Fruit fly (Drosophila melanogaster) whole organism, embryonic: ENCODE results near the gene CG8136.

Experiments
- Adf1 ChIP-seq: fragments of 200-800 bp; sonication (Bioruptor generic); IDR thresholded peaks from 2 replicates; pipeline ENCODE4 v1.3.6; 2022; ENCODE audit warnings: missing biosample characterization, missing genetic modification characterization
- Asciz ChIP-seq: fragments of 200-800 bp; sonication (Bioruptor generic); optimal IDR thresholded peaks from 2 replicates; lab custom pipeline; 2017; ENCODE audit warnings: missing biosample characterization, mild to moderate bottlenecking, missing genetic modification characterization, missing genetic modification reagents
- Bteb2 ChIP-seq: fragments of 200-800 bp; sonication (Bioruptor generic); optimal IDR thresholded peaks from 2 replicates; lab custom pipeline; 2016; ENCODE audit warnings: missing biosample characterization, missing genetic modification characterization
- CG10366 ChIP-seq: fragments of 200-800 bp; sonication (Bioruptor generic); IDR thresholded peaks from 2 replicates; pipeline ENCODE4 v1.3.6; 2022; ENCODE audit warnings: missing biosample characterization, missing genetic modification characterization
- CG10979 ChIP-seq: fragments of 200-800 bp; sonication (Bioruptor generic); optimal IDR thresholded peaks from 2 replicates; lab custom pipeline; 2018; ENCODE audit warnings: missing biosample characterization, mild to moderate bottlenecking, missing genetic modification characterization, moderate library complexity
- CG11695 ChIP-seq: fragments of 200-800 bp; sonication (Bioruptor generic); IDR thresholded peaks from 3 replicates; pipeline ENCODE4 v1.3.6; 2022; ENCODE audit warnings: missing biosample characterization, missing genetic modification characterization
- CG12236 ChIP-seq: fragments of 200-800 bp; sonication (Bioruptor generic); optimal IDR thresholded peaks from 2 replicates; lab custom pipeline; 2016; ENCODE audit warnings: missing biosample characterization, missing genetic modification characterization
- CG13287 ChIP-seq: fragments of 200-800 bp; sonication (Bioruptor generic); IDR thresholded peaks from 2 replicates; pipeline ENCODE4 v1.3.6; 2022; ENCODE audit warnings: missing biosample characterization, missing genetic modification characterization; ENCODE audit not compliant: partially characterized antibody
- CG14710 ChIP-seq: fragments of 200-800 bp; sonication (Bioruptor generic); optimal IDR thresholded peaks from 3 replicates; lab custom pipeline; 2019; ENCODE audit warnings: missing biosample characterization, mild to moderate bottlenecking, missing genetic modification characterization, moderate library complexity
- CG1603 ChIP-seq: fragments of 200-800 bp; sonication (Bioruptor generic); optimal IDR thresholded peaks from 2 replicates; lab custom pipeline; 2019; ENCODE audit warnings: missing biosample characterization, mild to moderate bottlenecking, missing genetic modification characterization, moderate library complexity
- CG18599 ChIP-seq: fragments of 200-800 bp; sonication (Bioruptor generic); optimal IDR thresholded peaks from 3 replicates; lab custom pipeline; 2017; ENCODE audit warnings: missing biosample characterization, missing genetic modification characterization, mild to moderate bottlenecking, moderate library complexity, missing genetic modification reagents
- CG2678 ChIP-seq: fragments of 200-800 bp; sonication (Bioruptor generic); optimal IDR thresholded peaks from 3 replicates; lab custom pipeline; 2019; ENCODE audit warnings: missing biosample characterization, mild to moderate bottlenecking, missing genetic modification characterization, moderate library complexity
- CG32532 ChIP-seq: fragments of 200-800 bp; sonication (Bioruptor generic); IDR thresholded peaks from 2 replicates; pipeline ENCODE4 v1.3.6; 2022; ENCODE audit warnings: missing biosample characterization, missing genetic modification characterization
- CG3281 ChIP-seq: fragments of 200-800 bp; sonication (Bioruptor generic); optimal IDR thresholded peaks from 3 replicates; lab custom pipeline; 2017; ENCODE audit warnings: missing biosample characterization, mild to moderate bottlenecking, missing genetic modification characterization
- CG3995 ChIP-seq: fragments of 200-800 bp; sonication (Bioruptor generic); optimal IDR thresholded peaks from 3 replicates; lab custom pipeline; 2016; ENCODE audit warnings: missing biosample characterization, missing genetic modification characterization
- CG42726 ChIP-seq: fragments of 200-800 bp; sonication (Bioruptor generic); IDR thresholded peaks from 2 replicates; pipeline ENCODE4 v1.3.6; 2022; ENCODE audit warnings: missing biosample characterization, missing genetic modification characterization; ENCODE audit not compliant: partially characterized antibody
- CG4424 ChIP-seq: fragments of 200-800 bp; sonication (Bioruptor generic); optimal IDR thresholded peaks from 3 replicates; lab custom pipeline; 2016; ENCODE audit warnings: missing biosample characterization, missing genetic modification characterization
- CG7745 ChIP-seq: fragments of 200-800 bp; sonication (Bioruptor generic); optimal IDR thresholded peaks from 2 replicates; lab custom pipeline; 2018; ENCODE audit warnings: missing biosample characterization, mild to moderate bottlenecking, missing genetic modification characterization, moderate library complexity
- CG7987 ChIP-seq: fragments of 200-800 bp; sonication (Bioruptor generic); optimal IDR thresholded peaks from 2 replicates; lab custom pipeline; 2018; ENCODE audit warnings: missing biosample characterization, mild to moderate bottlenecking, missing genetic modification characterization, moderate library complexity
- CG8281 ChIP-seq: fragments of 200-800 bp; sonication (Bioruptor generic); optimal IDR thresholded peaks from 2 replicates; lab custom pipeline; 2018; ENCODE audit warnings: missing biosample characterization, mild to moderate bottlenecking, missing genetic modification characterization, moderate library complexity
- CG8944 ChIP-seq: fragments of 200-800 bp; sonication (Bioruptor generic); optimal IDR thresholded peaks from 3 replicates; lab custom pipeline; 2016; ENCODE audit warnings: missing biosample characterization, missing genetic modification characterization
- CHES-1-like ChIP-seq: fragments of 200-800 bp; sonication (Bioruptor generic); optimal IDR thresholded peaks from 2 replicates; lab custom pipeline; 2016; ENCODE audit warnings: missing biosample characterization, missing genetic modification characterization
- Camta ChIP-seq: fragments of 200-800 bp; sonication (Bioruptor generic); optimal IDR thresholded peaks from 2 replicates; lab custom pipeline; 2016; ENCODE audit warnings: missing biosample characterization, missing genetic modification characterization
- Gug ChIP-seq: fragments of 200-800 bp; sonication (Bioruptor generic); IDR thresholded peaks from 4 replicates; pipeline ENCODE4 v1.3.6; 2022; ENCODE audit warnings: missing biosample characterization, missing genetic modification characterization
- Hand ChIP-seq: fragments of 200-800 bp; sonication (Bioruptor generic); optimal IDR thresholded peaks from 2 replicates; lab custom pipeline; 2017; ENCODE audit warnings: mild to moderate bottlenecking, missing biosample characterization, missing genetic modification reagents, missing genetic modification characterization
- Med ChIP-seq: fragments of 200-800 bp; sonication (Bioruptor generic); peaks from one replicate; lab custom pipeline; 2016; ENCODE audit warnings: missing biosample characterization, missing genetic modification characterization, mild to moderate bottlenecking, inconsistent platforms, moderate library complexity
- NfI ChIP-seq: fragments of 200-800 bp; sonication (Bioruptor generic); optimal IDR thresholded peaks from 3 replicates; lab custom pipeline; 2018; ENCODE audit warnings: missing biosample characterization, mild to moderate bottlenecking, missing genetic modification characterization, moderate library complexity
- Six4 ChIP-seq: fragments of 200-800 bp; sonication (Bioruptor generic); optimal IDR thresholded peaks from 2 replicates; lab custom pipeline; 2016; ENCODE audit warnings: missing biosample characterization, missing genetic modification characterization
- cad ChIP-seq: fragments of >200 bp; optimal IDR thresholded peaks from 2 replicates; lab custom pipeline; 2017; ENCODE audit warnings: missing biosample characterization, missing genetic modification characterization
- caup ChIP-seq: fragments of 200-800 bp; sonication (Bioruptor generic); optimal IDR thresholded peaks from 3 replicates; lab custom pipeline; 2017; ENCODE audit warnings: missing biosample characterization, mild to moderate bottlenecking, missing genetic modification characterization, moderate library complexity; ENCODE audit not compliant: severe bottlenecking
- chinmo ChIP-seq: fragments of 200-800 bp; sonication (Bioruptor generic); IDR thresholded peaks from 4 replicates; pipeline ENCODE4 v1.3.6; 2022; ENCODE audit warnings: missing biosample characterization, missing genetic modification characterization; ENCODE audit not compliant: partially characterized antibody
- ftz-f1 ChIP-seq: fragments of 200-800 bp; sonication (Bioruptor generic); optimal IDR thresholded peaks from 2 replicates; lab custom pipeline; 2016; ENCODE audit warnings: missing biosample characterization, missing genetic modification characterization
- fu2 ChIP-seq: fragments of 200-800 bp; sonication (Bioruptor generic); optimal IDR thresholded peaks from 2 replicates; lab custom pipeline; 2016; ENCODE audit warnings: missing biosample characterization, missing genetic modification characterization
- gfzf ChIP-seq: fragments of 200-800 bp; sonication (Bioruptor generic); optimal IDR thresholded peaks from 2 replicates; lab custom pipeline; 2016; ENCODE audit warnings: missing biosample characterization, mild to moderate bottlenecking, missing genetic modification characterization, moderate library complexity
- ind ChIP-seq: fragments of 200-800 bp; sonication (Bioruptor generic); optimal IDR thresholded peaks from 3 replicates; lab custom pipeline; 2016; ENCODE audit warnings: missing biosample characterization, missing genetic modification characterization
- inv ChIP-seq: fragments of 200-800 bp; sonication (Bioruptor generic); IDR thresholded peaks from 2 replicates; pipeline ENCODE4 v1.3.6; 2022; ENCODE audit warnings: missing biosample characterization, missing genetic modification characterization; ENCODE audit not compliant: partially characterized antibody
- jumu ChIP-seq: fragments of 200-800 bp; sonication (Bioruptor generic); optimal IDR thresholded peaks from 3 replicates; lab custom pipeline; 2016; ENCODE audit warnings: missing biosample characterization, missing genetic modification characterization
- lab ChIP-seq: fragments of 200-800 bp; sonication (Bioruptor generic); optimal IDR thresholded peaks from 3 replicates; lab custom pipeline; 2017; ENCODE audit warnings: missing biosample characterization, missing genetic modification characterization, mild to moderate bottlenecking, moderate library complexity, missing genetic modification reagents
- nerfin-1 ChIP-seq: fragments of 200-800 bp; sonication (Bioruptor generic); optimal IDR thresholded peaks from 3 replicates; lab custom pipeline; 2019; ENCODE audit warnings: missing biosample characterization, mild to moderate bottlenecking, missing genetic modification characterization, moderate library complexity
- peb ChIP-seq: fragments of 200-800 bp; sonication (Bioruptor generic); IDR thresholded peaks from 2 replicates; pipeline ENCODE4 v1.3.6; 2022; ENCODE audit warnings: missing biosample characterization, missing genetic modification characterization
- repo ChIP-seq: fragments of 200-800 bp; sonication (Bioruptor generic); optimal IDR thresholded peaks from 2 replicates; lab custom pipeline; 2016; ENCODE audit warnings: missing biosample characterization, missing genetic modification characterization
- shn ChIP-seq: fragments of 200-800 bp; sonication (Bioruptor generic); optimal IDR thresholded peaks from 3 replicates; lab custom pipeline; 2016; ENCODE audit warnings: missing biosample characterization, missing genetic modification characterization
- sqz ChIP-seq: fragments of 200-800 bp; sonication (Bioruptor generic); optimal IDR thresholded peaks from 3 replicates; lab custom pipeline; 2018; ENCODE audit warnings: missing biosample characterization, mild to moderate bottlenecking, missing genetic modification characterization
- tgo ChIP-seq: fragments of 200-800 bp; sonication (Bioruptor generic); IDR thresholded peaks from 3 replicates; pipeline ENCODE4 v1.3.6; 2022; ENCODE audit warnings: missing biosample characterization, missing genetic modification characterization
- toy ChIP-seq: fragments of 200-800 bp; sonication (Bioruptor generic); IDR thresholded peaks from 2 replicates; pipeline ENCODE4 v1.3.6; 2022; ENCODE audit warnings: missing biosample characterization, missing genetic modification characterization
- trem ChIP-seq: fragments of 200-800 bp; optimal IDR thresholded peaks from 3 replicates; lab custom pipeline; 2019; ENCODE audit warnings: missing biosample characterization, mild to moderate bottlenecking, missing genetic modification characterization, moderate library complexity
- ttk ChIP-seq: fragments of 200-800 bp; sonication (Bioruptor generic); IDR thresholded peaks from 2 replicates; pipeline ENCODE4 v2.1.2; 2022; ENCODE audit warnings: missing biosample characterization, missing genetic modification characterization
- tx ChIP-seq: fragments of 200-800 bp; sonication (Bioruptor generic); optimal IDR thresholded peaks from 2 replicates; lab custom pipeline; 2016; ENCODE audit warnings: missing biosample characterization, missing genetic modification characterization
- zen ChIP-seq: fragments of 200-800 bp; sonication (Bioruptor generic); optimal IDR thresholded peaks from 3 replicates; lab custom pipeline; 2018; ENCODE audit warnings: missing biosample characterization, mild to moderate bottlenecking, missing genetic modification characterization, moderate library complexity
- zfh2 ChIP-seq: fragments of 200-800 bp; sonication (Bioruptor generic); optimal IDR thresholded peaks from 2 replicates; lab custom pipeline; 2016; ENCODE audit warnings: missing biosample characterization, missing genetic modification characterization

CG8136 gene

DNA sequence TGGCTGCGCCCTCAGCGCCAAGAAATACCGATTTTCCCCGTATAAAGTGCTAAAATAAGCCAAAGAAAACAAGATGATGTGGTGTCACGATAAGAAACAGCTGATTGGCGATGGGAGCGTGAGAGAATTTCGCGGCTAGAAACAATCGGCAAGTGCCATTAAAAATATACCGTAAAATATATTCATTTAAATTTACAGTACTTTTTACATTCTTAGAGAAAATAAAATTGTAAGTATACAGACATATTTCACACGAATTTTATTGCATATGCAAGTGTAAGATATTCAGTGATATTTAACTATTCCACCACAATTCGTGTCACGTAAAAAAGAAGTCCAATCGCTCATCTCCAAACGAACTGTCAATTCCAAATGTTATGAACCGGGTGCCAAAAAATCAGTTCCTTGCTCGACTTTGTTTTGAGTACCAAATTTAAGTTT, 44.6 kb upstream of the CG8136 start, which contains the start of the genes Unc50, CG11755 and CG8043 (continued):
- TF ChIP-seq Med (peak; percentile 95), CG12236 (GFP tag; lab: Kevin White, UChicago) (peak; percentile 22), trem (tag; lab: Kevin White, UChicago) (peak; percentile 94), fu2 (GFP tag; lab: Kevin White, UChicago) (peak; percentile 44), CG8281 (tag; lab: Kevin White, UChicago) (peak; percentile 41), jumu (peak; percentile 70), zfh2 (GFP tag; lab: Kevin White, UChicago) (peak; percentile 72), CG32532 (GFP tag; lab: Robert Waterston, UW) (peak; percentile 86), CG13287 (GFP tag; lab: Robert Waterston, UW) (peak; percentile 99), Adf1 (GFP tag; lab: Robert Waterston, UW) (peak; percentile 73), ttk (GFP tag; lab: Robert Waterston, UW) (peak; percentile 52; the same call in 1 of the 2 replicates), ftz-f1 (GFP tag; lab: Kevin White, UChicago) (no peak), CG7745 (tag; lab: Kevin White, UChicago) (no peak), NfI (GFP tag; lab: Kevin White, UChicago) (peak; percentile 69), CG3995 (peak; percentile 56), CG14710 (peak; percentile 89), Six4 (GFP tag; lab: Kevin White, UChicago) (peak; percentile 57), peb (GFP tag; lab: Robert Waterston, UW) (peak; percentile 50), CG10366 (GFP tag; lab: Robert Waterston, UW) (peak; percentile 48; the same call in 1 of the 2 replicates), CG18599 (GFP tag; lab: Kevin White, UChicago) (no peak), CG3281 (GFP tag; lab: Kevin White, UChicago) (peak; percentile 71), CG4424 (GFP tag; lab: Kevin White, UChicago) (peak; percentile 78), Hand (GFP tag; lab: Kevin White, UChicago) (no peak), toy (no peak), CG8944 (GFP tag; lab: Kevin White, UChicago) (peak; percentile 51), CG7987 (GFP tag; lab: Kevin White, UChicago) (peak; percentile 39), caup (peak; percentile 52), CG42726 (GFP tag; lab: Robert Waterston, UW) (peak; percentile 84; the same call in 1 of the 2 replicates), CG2678 (tag; lab: Kevin White, UChicago) (peak; percentile 82), shn (GFP tag; lab: Kevin White, UChicago) (peak; percentile 45), gfzf (GFP tag; lab: Kevin White, UChicago) (peak; percentile 85), CG11695 (GFP tag; lab: Robert Waterston, UW) (peak; percentile 77; the same call in 2 of the 3 replicates), CG10979 (peak; percentile 75), CHES-1-like (GFP tag; lab: Kevin White, UChicago) (peak; percentile 33), Camta (GFP tag; lab: Kevin White, UChicago) (peak; percentile 60), Asciz (GFP tag; lab: Kevin White, UChicago) (no peak), ind (GFP tag; lab: Kevin White, UChicago) (peak; percentile 83), inv (GFP tag; lab: Robert Waterston, UW) (peak; percentile 97), nerfin-1 (tag; lab: Kevin White, UChicago) (peak; percentile 77), zen (tag; lab: Kevin White, UChicago) (peak; percentile 83), tx (GFP tag; lab: Kevin White, UChicago) (peak; percentile 53), Bteb2 (peak; percentile 53), tgo (GFP tag; lab: Robert Waterston, UW) (peak; percentile 76), CG1603 (tag; lab: Kevin White, UChicago) (peak; percentile 78), repo (GFP tag; lab: Kevin White, UChicago) (peak; percentile 34), sqz (GFP tag; lab: Kevin White, UChicago) (peak; percentile 30), chinmo (peak; percentile 85; the same call in 2 of the 4 replicates), Gug (peak; percentile 81; the same call in 2 of the 4 replicates), lab (GFP tag; lab: Kevin White, UChicago) (no peak), cad (no peak)
